Fruit fly (Drosophila melanogaster) ovary, adult (tissue): ENCODE data around the gene eIF3h.

Experiments
- CG17801 ChIP-seq: fragments of 200-800 bp; optimal IDR thresholded peaks from 2 replicates; lab custom pipeline; 2019; ENCODE audit warnings: missing biosample characterization, mild to moderate bottlenecking, missing genetic modification characterization, moderate library complexity; ENCODE audit not compliant: partially characterized antibody

The eIF3h gene

DNA sequence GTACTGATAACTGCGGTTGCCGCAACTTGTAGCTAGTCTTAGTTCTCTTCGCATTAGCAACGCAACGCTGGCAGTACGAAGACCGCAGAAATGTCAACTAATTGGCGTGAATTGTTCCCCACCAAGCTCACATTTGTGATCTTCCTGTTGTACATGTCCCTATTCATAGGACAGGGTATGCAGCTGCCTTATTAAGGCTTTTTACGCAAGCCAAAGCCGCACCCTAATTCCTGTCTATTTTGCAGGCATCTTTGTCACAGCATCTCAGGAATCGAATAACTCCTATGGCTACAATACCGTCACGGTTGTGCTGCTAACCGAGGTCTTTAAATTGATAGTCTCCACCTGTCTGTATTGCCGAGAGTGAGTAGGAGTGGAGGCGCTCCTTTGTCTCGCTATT, at the start of gene eIF3h:
Gene eIF3h, minus strand, starts transcription at position 101 of the 400 bp plus-strand sequence.
- no peak for TF ChIP-seq CG17801 (GFP tag; lab: Kevin White, UChicago)

DNA sequence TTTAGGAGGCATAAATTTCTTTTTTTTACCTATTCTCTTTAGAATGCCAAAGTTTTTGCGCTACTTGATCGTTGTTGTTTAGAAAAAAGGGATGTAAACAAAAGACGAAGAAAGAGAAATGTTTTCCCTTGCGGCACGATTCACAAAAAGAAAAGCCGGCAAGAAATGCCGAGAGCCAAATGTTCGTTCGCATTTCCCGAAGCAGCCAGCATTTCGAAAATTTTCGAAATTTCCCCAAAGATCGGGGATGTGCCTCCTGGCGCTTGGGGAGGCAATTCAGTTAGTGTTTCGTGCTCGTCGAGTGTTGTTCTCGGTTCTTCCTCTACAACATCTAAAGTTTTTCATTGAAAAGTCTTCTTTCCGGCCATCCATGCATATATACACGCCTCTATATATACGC, 47.7 kb upstream of the eIF3h start, which contains the start of gene Msp300:
Gene Msp300, plus strand, starts transcription at position 301 of the 400 bp plus-strand sequence.
- TF ChIP-seq CG17801 (GFP tag; lab: Kevin White, UChicago), result no peak

DNA sequence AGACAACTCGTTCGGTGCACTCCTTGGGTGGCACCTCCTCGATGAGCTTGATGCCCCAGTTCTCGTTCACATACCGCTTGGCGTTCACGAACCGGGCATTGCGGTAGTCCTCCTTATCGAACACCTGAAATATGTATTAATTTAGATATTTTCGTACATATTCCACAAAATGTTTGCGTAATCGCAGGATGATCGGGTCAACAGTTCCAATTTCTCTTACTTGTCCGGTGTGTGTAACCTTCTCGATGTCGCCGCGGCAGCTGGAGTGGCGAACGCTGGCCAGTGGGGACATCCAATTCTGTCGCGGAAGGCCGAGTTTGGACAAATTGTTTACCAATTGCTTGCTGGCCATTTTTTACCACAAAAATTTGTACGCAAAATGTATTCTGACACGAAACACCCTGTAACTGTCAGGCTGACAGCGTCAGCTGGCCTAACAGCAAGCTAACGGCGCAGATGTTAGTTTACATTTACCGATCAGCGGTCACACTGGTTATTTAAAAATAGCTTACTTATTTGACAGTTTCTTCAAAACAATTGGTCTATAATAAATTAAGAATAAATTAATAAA, 47.0 kb upstream of the eIF3h start, which contains the start of gene ND-13A:
Gene ND-13A, minus strand, starts transcription at position 499 of the 571 bp plus-strand sequence.
- TF ChIP-seq CG17801 (GFP tag; lab: Kevin White, UChicago), result no peak

DNA sequence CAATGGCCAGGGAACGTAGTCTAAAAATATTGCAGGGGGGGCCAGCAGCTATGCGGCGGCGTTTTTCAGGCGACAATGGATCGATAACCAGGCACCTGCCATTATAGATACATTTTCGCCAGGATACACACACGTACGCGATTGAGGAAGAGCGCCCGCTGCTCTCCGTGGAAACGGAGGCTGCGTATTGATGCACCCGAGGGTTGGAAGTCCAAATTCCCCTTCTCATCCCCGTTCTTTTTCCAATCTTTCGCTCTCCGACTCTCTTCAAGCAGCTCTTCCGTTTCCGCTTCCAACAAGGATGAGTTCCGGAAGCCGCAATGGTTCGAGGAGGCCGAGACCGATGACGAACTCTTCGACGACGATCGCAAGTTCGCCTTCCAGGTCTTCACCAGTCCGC, 43.9 kb upstream of the eIF3h start:
- TF ChIP-seq CG17801 (GFP tag; lab: Kevin White, UChicago), result no peak

DNA sequence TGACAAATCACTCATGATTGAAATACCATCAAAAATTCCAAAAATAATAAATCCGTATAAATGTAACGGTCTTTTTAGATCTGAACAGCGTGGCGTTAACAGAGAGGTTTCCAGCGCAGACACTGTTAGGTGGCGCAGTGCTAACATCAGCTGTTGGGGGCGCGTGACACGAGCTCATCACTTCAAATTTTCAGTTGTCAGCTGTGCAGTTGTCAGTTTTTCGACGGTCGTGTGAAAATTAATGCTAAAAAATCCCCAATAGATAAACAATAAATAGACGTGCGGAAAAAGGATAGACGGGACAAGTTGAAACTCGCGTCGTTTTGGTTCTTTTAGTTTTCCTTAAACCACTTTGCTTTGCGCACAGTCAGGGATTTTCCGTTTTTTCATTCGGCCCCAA, 43.3 kb upstream of the eIF3h start, which contains the start of gene CG4230:
Gene CG4230, plus strand, starts transcription at position 6 of the 400 bp plus-strand sequence.
- peak; percentile 5 for TF ChIP-seq CG17801 (GFP tag; lab: Kevin White, UChicago)

DNA sequence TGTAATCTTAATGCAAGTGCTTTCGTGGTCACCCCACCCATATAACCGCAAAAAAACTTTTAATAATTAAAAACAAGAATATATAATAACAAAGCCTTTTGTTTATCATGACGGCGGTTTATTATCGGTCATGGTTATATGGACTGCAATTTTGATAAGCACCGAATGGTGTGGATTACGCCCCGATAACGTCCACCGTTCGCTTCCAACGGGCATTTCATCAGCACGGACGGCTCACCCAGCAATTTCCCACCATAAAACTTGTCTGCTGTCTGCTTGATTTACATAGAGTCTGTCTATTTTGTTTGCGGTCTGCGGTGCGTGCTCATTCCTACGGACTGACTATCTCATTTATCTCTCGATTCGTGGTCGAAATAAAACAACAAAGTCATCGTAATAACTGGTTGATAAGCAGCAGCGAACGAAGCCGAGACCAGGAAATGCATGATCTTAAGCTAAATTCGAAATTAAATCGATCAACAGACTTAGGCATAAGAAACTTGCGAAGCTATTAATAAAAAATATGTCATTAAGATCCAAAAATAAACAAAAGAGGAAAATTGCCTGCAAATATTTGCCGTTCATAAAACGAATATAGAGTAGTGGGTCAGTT, 42.6 kb upstream of the eIF3h start:
- peak; percentile 68 for TF ChIP-seq CG17801 (GFP tag; lab: Kevin White, UChicago)

DNA sequence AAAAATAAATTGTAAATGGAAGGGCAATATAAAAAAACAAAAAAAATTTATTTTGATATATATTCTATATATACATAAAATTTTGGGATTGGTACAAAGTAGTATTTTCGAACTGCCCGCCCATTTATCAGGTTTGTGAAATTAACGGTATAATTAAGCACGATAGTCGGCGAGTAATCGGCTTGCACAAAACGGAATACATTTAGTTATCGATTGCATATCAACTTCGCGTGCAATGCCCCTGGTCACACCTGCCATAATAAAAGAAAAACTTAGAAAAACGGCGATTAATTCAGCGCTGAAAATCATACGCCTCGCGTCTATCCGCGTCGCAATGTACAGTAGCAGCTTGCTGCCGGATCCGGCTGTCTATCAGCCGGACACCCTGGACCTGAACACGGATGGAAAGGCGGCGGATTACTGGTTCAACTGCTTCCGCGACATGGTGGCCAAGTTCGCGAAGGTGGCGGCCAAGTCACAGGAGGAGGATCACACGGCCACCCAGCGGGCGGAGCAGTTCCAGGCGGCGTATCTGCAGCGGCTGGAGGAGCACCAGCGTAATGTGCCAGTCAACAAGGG, 41.0 kb upstream of the eIF3h start, which contains the start of gene CG5828:
Gene CG5828, plus strand, starts transcription at position 205 of the 579 bp plus-strand sequence.
- TF ChIP-seq CG17801 (GFP tag; lab: Kevin White, UChicago), result no peak

DNA sequence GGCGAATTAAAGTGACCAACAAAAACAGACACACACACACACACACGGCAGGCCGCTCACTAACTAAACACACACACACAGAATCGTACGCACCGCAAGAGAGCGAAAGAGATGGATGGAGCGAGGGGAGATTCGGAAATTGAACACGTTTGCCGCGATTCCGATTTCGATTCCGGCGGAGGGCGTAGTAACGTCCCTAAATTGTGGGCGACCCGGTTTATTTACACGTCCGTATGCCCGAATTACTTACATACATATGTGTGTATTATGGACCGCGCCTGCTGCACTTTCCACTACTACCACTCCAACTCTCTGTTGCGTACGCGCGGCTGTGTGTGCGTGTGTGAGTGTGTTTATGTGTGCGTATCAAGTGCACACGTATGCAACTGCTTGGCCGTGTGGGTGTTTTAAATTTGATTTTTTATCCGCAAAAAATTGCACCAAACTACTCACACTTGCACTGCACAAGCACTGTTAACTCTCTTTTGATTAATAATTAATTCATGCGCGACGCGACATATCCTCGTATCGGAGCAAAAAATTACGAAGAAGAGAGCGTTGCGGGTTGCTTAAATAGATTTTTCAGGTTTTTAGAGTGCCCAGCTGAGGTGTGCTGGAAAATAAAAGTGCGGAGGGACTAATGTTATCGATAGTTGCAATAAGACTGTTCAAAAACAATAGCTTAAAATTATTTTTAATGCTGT, 40.2 kb upstream of the eIF3h start, which contains the start of gene Pgant5:
Gene Pgant5, minus strand, starts transcription at position 601 of the 704 bp plus-strand sequence.
- TF ChIP-seq CG17801 (GFP tag; lab: Kevin White, UChicago), result peak; percentile 47

DNA sequence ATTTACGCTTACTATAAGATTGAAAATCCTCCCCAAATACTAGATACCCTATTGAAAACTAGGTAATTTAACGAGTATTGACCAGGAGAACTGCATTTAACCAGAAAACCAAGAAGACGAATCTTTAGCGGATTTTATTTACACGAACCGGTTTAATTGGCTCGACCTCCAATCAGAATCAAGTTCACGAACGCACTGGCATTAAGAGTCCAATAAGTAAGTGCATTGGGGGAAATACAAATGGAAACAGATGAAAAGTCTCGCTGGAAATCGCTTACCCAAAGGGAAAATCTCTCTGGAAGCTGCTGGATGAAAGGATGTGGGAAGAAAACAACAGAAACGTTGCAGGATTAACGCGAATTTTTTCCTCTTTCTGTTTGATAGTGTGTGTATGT, 39.7 kb upstream of the eIF3h start:
- no peak for TF ChIP-seq CG17801 (GFP tag; lab: Kevin White, UChicago)

DNA sequence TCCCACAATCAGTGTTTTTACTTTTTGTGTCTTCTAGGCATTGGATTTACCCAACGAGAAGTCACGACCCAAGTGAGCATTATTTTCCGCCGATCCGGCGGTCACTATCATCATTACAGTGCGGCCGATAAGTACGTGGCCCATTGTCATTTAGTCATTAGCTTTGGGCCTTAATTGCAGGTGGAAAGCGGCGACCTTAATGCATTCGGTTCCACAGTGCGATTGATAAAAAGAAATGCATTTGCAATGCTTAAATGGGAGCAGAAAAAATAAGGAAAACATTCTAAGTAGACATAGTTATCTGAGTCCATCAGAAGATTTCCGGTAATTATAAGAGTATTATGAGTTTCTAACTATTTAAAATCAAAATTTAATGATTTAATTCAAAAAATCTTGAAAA, 39.3 kb upstream of the eIF3h start:
- no peak for TF ChIP-seq CG17801 (GFP tag; lab: Kevin White, UChicago)

DNA sequence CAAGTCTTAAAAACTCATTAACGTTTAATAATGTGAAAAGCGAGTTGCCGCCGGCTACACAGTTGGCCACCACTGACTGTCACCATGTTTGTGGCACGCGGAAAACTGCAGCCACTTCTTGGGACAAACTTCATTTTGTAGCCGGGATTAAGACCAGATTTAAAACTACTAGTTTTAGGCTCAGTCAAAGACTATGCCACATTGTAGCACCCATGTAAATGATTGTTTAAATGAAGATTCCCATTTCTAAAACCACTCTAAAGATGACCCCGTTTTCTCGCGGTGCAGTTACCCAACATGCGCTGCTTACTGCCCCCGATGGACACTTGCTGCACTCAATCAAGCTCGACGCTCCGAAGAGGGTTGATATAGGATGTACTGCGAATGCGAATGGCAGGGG, 37.5 kb upstream of the eIF3h start:
- no peak for TF ChIP-seq CG17801 (GFP tag; lab: Kevin White, UChicago)

DNA sequence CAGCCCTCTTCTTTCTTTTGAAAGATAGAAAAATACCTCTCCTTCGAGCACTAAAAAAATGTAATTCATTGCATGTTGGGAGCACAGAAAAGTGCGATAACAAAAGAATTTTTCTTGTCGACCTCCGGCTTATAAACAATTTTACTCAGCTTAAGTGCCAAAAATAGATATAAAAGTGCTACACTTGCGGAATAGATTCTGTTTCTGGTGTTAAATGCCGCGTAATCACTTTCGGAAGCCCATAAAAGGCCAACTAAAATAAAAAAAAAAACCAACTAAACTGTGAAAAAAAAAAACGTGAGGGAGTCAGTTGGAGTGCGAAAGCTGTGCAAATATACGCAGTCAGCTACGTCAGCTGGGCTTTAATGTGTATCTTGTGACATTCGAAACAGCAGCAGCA, 36.7 kb upstream of the eIF3h start:
- TF ChIP-seq CG17801 (GFP tag; lab: Kevin White, UChicago), result peak; percentile 12

DNA sequence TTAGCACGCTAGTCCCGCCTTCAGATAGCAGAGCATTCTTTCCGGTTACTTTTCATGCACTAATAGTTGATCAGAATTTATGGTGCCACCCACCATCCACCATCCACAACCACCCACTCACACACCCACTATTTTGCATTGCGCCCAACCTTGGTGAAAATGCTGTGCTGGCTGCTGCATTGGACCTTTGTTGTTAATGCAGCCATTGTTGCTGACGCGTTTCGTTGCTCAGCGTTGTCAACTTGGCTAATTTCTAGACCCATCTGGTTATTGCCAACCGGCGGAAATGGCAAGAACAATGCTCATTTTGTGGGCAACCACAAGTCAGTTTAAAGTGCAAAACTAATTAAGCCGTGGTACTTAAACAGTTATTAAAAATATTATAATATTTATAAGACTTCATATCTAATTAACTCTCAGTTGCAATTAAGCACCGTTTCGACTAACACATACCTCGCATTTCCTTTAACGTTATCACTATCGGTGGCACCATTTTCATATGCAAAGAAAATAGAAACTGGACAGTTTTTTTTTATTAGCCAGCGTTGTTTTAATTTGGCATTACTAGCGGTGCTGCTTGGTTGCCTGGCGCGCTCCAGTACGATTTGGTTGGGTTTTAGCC, 35.9 kb upstream of the eIF3h start:
- TF ChIP-seq CG17801 (GFP tag; lab: Kevin White, UChicago), result no peak

DNA sequence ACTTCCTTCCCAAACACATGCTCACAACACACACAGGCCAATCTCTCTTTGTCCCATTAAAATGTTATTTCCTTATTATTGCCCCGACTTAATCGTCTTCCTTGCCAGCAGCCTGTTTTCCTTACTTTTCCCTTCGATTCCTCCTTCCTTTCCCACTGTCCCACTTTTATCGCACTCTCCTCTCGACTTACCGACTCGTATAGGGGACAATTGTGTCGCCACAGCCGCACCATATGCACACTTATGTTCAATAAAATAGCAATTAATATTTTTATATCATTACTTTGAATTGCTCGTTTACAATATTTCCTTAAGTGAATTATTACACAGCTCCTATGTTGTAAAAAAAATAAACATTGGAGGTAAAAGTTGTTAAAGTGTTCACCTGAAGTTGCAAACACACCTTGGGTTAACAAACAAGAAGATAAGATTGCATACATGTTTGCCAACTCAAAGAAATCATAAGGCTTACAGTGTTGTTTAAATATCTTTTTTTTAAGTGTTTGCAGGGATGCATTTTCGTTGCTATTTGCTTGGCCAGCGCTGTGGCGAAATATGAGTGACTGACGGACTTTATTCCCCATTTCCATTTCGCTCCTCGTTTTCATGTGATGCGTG, 34.1 kb upstream of the eIF3h start:
- TF ChIP-seq CG17801 (GFP tag; lab: Kevin White, UChicago), result peak; percentile 86
